ENCODE assay signal across 2 fruit fly cellular contexts in the genomic region with DNA sequence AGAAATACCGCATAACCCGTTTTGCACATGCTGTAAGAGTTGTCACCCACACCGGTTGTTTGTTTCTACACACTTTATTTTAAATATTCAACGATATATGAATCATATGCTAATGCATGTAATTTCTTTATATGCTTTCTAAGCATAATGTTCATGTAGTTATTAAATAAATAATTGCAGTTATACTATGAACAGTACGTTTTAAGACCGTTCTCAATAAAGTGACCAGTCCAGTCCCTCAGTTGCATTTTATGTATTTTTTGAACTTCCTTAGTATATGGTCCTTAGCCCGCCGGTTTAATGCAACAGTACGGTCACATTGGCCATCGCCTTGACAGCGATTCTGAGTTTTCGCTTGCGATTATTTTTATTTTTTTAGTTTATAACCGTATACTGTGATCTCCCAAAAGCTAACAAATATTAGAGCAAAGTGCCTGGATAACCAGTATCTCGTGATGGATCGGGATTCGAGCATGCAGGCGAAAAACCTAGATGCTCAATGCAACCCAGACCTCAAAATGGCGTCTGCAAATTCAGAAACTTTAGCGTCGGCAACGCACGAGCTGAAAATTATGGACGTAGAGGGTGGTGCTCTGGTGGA.
A peak's percentile ranks its signal among the peaks of the same experiment; 100 is the strongest.
TF ChIP-seq lines count a peak whose summit lies in the region.

Ravus (minus strand) TSS at position 1 of the 601 bp plus-strand sequence.

TF ChIP-seq in whole organism, embryonic, 481 proteins besides CTCF, POLR2A, EP300 and RAD21 (continued from another document and continues in another):
- TF ChIP-seq sisA (GFP tag; IDR thresholded peaks at IDR 0.05; lab: Robert Waterston, UW) (0 out of 2 replicates have a peak, but pooled peaks have one; percentile 35), ase (GFP tag; IDR thresholded peaks at IDR 0.05; lab: Robert Waterston, UW) (no peak), ara (GFP tag; IDR thresholded peaks at IDR 0.05; lab: Robert Waterston, UW) (no peak), sens-2 (GFP tag; IDR thresholded peaks at IDR 0.05; lab: Robert Waterston, UW) (no peak), CG10543 (GFP tag; optimal IDR thresholded peaks at IDR 0.05; lab: Kevin White, UChicago) (no peak), aop (GFP tag; IDR thresholded peaks at IDR 0.05; lab: Robert Waterston, UW) (no peak), Dref (GFP tag; IDR thresholded peaks at IDR 0.05; lab: Robert Waterston, UW) (no peak), Meics (GFP tag; optimal IDR thresholded peaks at IDR 0.05; lab: Kevin White, UChicago) (no peak), CG15696 (tag; optimal IDR thresholded peaks at IDR 0.05; lab: Kevin White, UChicago) (peak; percentile 32), shn (GFP tag; optimal IDR thresholded peaks at IDR 0.05; lab: Kevin White, UChicago) (peak; percentile 18), H15 (GFP tag; IDR thresholded peaks at IDR 0.05; lab: Robert Waterston, UW) (0 out of 3 replicates have a peak, but pooled peaks have one; percentile 2), CG1832 (GFP tag; optimal IDR thresholded peaks at IDR 0.05; lab: Kevin White, UChicago) (no peak), CG1233 (GFP tag; optimal IDR thresholded peaks at IDR 0.05; lab: Kevin White, UChicago) (no peak), gt (GFP tag; IDR thresholded peaks at IDR 0.05; lab: Robert Waterston, UW) (no peak), Med (GFP tag; lab: Kevin White, UChicago) (peak; percentile 87), Neu2 (GFP tag; optimal IDR thresholded peaks at IDR 0.05; lab: Kevin White, UChicago; ENCODE audit: borderline replicate concordance) (no peak), Side (GFP tag; optimal IDR thresholded peaks at IDR 0.05; lab: Kevin White, UChicago) (peak; percentile 23), sug (tag; optimal IDR thresholded peaks at IDR 0.05; lab: Kevin White, UChicago) (peak; percentile 73), ci (GFP tag; IDR thresholded peaks at IDR 0.05; lab: Robert Waterston, UW) (no peak), Mad (GFP tag; optimal IDR thresholded peaks at IDR 0.05; lab: Kevin White, UChicago) (no peak), HmgD (GFP tag; optimal IDR thresholded peaks at IDR 0.05; lab: Kevin White, UChicago) (peak; percentile 52), CG9727 (GFP tag; optimal IDR thresholded peaks at IDR 0.05; lab: Kevin White, UChicago) (peak; percentile 31), MESR4 (GFP tag; optimal IDR thresholded peaks at IDR 0.05; lab: Kevin White, UChicago) (peak; percentile 37), Sox100B (GFP tag; optimal IDR thresholded peaks at IDR 0.05; lab: Kevin White, UChicago) (no peak), Chrac-16 (GFP tag; optimal IDR thresholded peaks at IDR 0.05; lab: Kevin White, UChicago) (peak; percentile 47), jing (GFP tag; optimal IDR thresholded peaks at IDR 0.05; lab: Kevin White, UChicago) (no peak), Lim3 (GFP tag; IDR thresholded peaks at IDR 0.05; lab: Robert Waterston, UW) (no peak), Dp (GFP tag; optimal IDR thresholded peaks at IDR 0.05; lab: Kevin White, UChicago) (peak; percentile 68), dan (GFP tag; IDR thresholded peaks at IDR 0.05; lab: Robert Waterston, UW) (no peak), Sin3A (optimal IDR thresholded peaks at IDR 0.05; lab: Kevin White, UChicago) (peak; percentile 95), zfh2 (GFP tag; optimal IDR thresholded peaks at IDR 0.05; lab: Kevin White, UChicago) (peak; percentile 46), CG6854 (GFP tag; optimal IDR thresholded peaks at IDR 0.05; lab: Kevin White, UChicago) (no peak), NfI (GFP tag; optimal IDR thresholded peaks at IDR 0.05; lab: Kevin White, UChicago) (peak; percentile 34), otp (GFP tag; IDR thresholded peaks at IDR 0.05; lab: Robert Waterston, UW) (no peak), MTF-1 (GFP tag; optimal IDR thresholded peaks at IDR 0.05; lab: Kevin White, UChicago; ENCODE audit: borderline replicate concordance) (no peak), sens (GFP tag; lab: Kevin White, UChicago) (peak; percentile 89), sqz (GFP tag; optimal IDR thresholded peaks at IDR 0.05; lab: Kevin White, UChicago) (no peak), Fer1 (GFP tag; optimal IDR thresholded peaks at IDR 0.05; lab: Kevin White, UChicago) (peak; percentile 48), vvl (GFP tag; IDR thresholded peaks at IDR 0.05; lab: Robert Waterston, UW) (0 out of 2 replicates have a peak, but pooled peaks have one; percentile 19), CG14965 (GFP tag; optimal IDR thresholded peaks at IDR 0.05; lab: Kevin White, UChicago; ENCODE audit: borderline replicate concordance) (no peak), zen2 (GFP tag; IDR thresholded peaks at IDR 0.05; lab: Robert Waterston, UW; ENCODE audit: partially characterized antibody) (no peak), CG4820 (GFP tag; optimal IDR thresholded peaks at IDR 0.05; lab: Kevin White, UChicago) (peak; percentile 33), Dll (GFP tag; IDR thresholded peaks at IDR 0.05; lab: Robert Waterston, UW; ENCODE audit: partially characterized antibody) (no peak), B-H2 (GFP tag; optimal IDR thresholded peaks at IDR 0.05; lab: Kevin White, UChicago) (no peak), CG2129 (GFP tag; IDR thresholded peaks at IDR 0.05; lab: Robert Waterston, UW; ENCODE audit: partially characterized antibody) (no peak), CG7928 (GFP tag; optimal IDR thresholded peaks at IDR 0.05; lab: Kevin White, UChicago) (no peak), CG3838 (GFP tag; optimal IDR thresholded peaks at IDR 0.05; lab: Kevin White, UChicago) (no peak), hkb (optimal IDR thresholded peaks at IDR 0.05; lab: Kevin White, UChicago) (peak; percentile 71), hkb (GFP tag; IDR thresholded peaks at IDR 0.05; lab: Robert Waterston, UW) (no peak), CG8478 (optimal IDR thresholded peaks at IDR 0.05; lab: Kevin White, UChicago) (no peak), Hr78 (GFP tag; optimal IDR thresholded peaks at IDR 0.05; lab: Kevin White, UChicago) (no peak), CG7372 (GFP tag; IDR thresholded peaks at IDR 0.05; lab: Robert Waterston, UW) (peak; percentile 36; the same call in 1 of the 2 replicates), tx (GFP tag; optimal IDR thresholded peaks at IDR 0.05; lab: Kevin White, UChicago) (peak; percentile 38), fu2 (GFP tag; optimal IDR thresholded peaks at IDR 0.05; lab: Kevin White, UChicago) (peak; percentile 37), Hr51 (GFP tag; optimal IDR thresholded peaks at IDR 0.05; lab: Kevin White, UChicago) (peak in 1 of 2 experiments; percentile 19), CG6254 (GFP tag; optimal IDR thresholded peaks at IDR 0.05; lab: Kevin White, UChicago) (no peak), Pdp1 (GFP tag; optimal IDR thresholded peaks at IDR 0.05; lab: Kevin White, UChicago) (peak in 1 of 2 experiments; percentile 60), Taf1 (GFP tag; IDR thresholded peaks at IDR 0.05; lab: Robert Waterston, UW) (no peak), BtbVII (GFP tag; optimal IDR thresholded peaks at IDR 0.05; lab: Kevin White, UChicago) (no peak), Elba2 (GFP tag; optimal IDR thresholded peaks at IDR 0.05; lab: Kevin White, UChicago) (no peak), CG18011 (GFP tag; optimal IDR thresholded peaks at IDR 0.05; lab: Kevin White, UChicago) (no peak), bowl (GFP tag; IDR thresholded peaks at IDR 0.05; lab: Robert Waterston, UW) (no peak), CG11723 (GFP tag; optimal IDR thresholded peaks at IDR 0.05; lab: Kevin White, UChicago) (no peak)

TF ChIP-seq in whole organism, prepupa, 60 proteins besides CTCF, POLR2A, EP300 and RAD21 (continued from another document):
- TF ChIP-seq Lpt (GFP tag; optimal IDR thresholded peaks at IDR 0.05; lab: Kevin White, UChicago) (no peak), CG9139 (GFP tag; optimal IDR thresholded peaks at IDR 0.05; lab: Kevin White, UChicago) (no peak), Sox102F (GFP tag; optimal IDR thresholded peaks at IDR 0.05; lab: Kevin White, UChicago) (no peak), Sox15 (GFP tag; optimal IDR thresholded peaks at IDR 0.05; lab: Kevin White, UChicago) (peak; percentile 36), esn (GFP tag; optimal IDR thresholded peaks at IDR 0.05; lab: Kevin White, UChicago) (peak; percentile 61), CG6792 (GFP tag; optimal IDR thresholded peaks at IDR 0.05; lab: Kevin White, UChicago) (peak; percentile 15), svp (GFP tag; lab: Kevin White, UChicago) (peak; percentile 79), Hr4 (GFP tag; optimal IDR thresholded peaks at IDR 0.05; lab: Kevin White, UChicago) (no peak), Smox (GFP tag; optimal IDR thresholded peaks at IDR 0.05; lab: Kevin White, UChicago) (no peak), CG32006 (GFP tag; optimal IDR thresholded peaks at IDR 0.05; lab: Kevin White, UChicago) (no peak), CG15336 (GFP tag; IDR thresholded peaks at IDR 0.05; lab: Robert Waterston, UW) (no peak), Eip75B (GFP tag; optimal IDR thresholded peaks at IDR 0.05; lab: Kevin White, UChicago) (no peak), CG4318 (GFP tag; optimal IDR thresholded peaks at IDR 0.05; lab: Kevin White, UChicago) (no peak), Ets21C (GFP tag; optimal IDR thresholded peaks at IDR 0.05; lab: Kevin White, UChicago) (no peak), CG7368 (GFP tag; optimal IDR thresholded peaks at IDR 0.05; lab: Kevin White, UChicago) (peak; percentile 20), Eip78C (GFP tag; lab: Kevin White, UChicago) (peak; percentile 76), CG6808 (GFP tag; optimal IDR thresholded peaks at IDR 0.05; lab: Kevin White, UChicago) (no peak), CG11294 (GFP tag; IDR thresholded peaks at IDR 0.05; lab: Robert Waterston, UW) (no peak), CG34406 (GFP tag; optimal IDR thresholded peaks at IDR 0.05; lab: Kevin White, UChicago) (no peak), CG1621 (tag; optimal IDR thresholded peaks at IDR 0.05; lab: Kevin White, UChicago) (no peak), salr (GFP tag; optimal IDR thresholded peaks at IDR 0.05; lab: Kevin White, UChicago) (no peak), CG31627 (GFP tag; optimal IDR thresholded peaks at IDR 0.05; lab: Kevin White, UChicago) (peak; percentile 70), fkh (GFP tag; optimal IDR thresholded peaks at IDR 0.05; lab: Kevin White, UChicago) (no peak), dac (GFP tag; optimal IDR thresholded peaks at IDR 0.05; lab: Kevin White, UChicago) (no peak), fd85E (GFP tag; optimal IDR thresholded peaks at IDR 0.05; lab: Kevin White, UChicago) (no peak), acj6 (GFP tag; optimal IDR thresholded peaks at IDR 0.05; lab: Kevin White, UChicago) (no peak), CG3032 (tag; optimal IDR thresholded peaks at IDR 0.05; lab: Kevin White, UChicago) (peak; percentile 63), cyc (GFP tag; optimal IDR thresholded peaks at IDR 0.05; lab: Kevin White, UChicago) (peak; percentile 52), CG6854 (GFP tag; optimal IDR thresholded peaks at IDR 0.05; lab: Kevin White, UChicago) (no peak), Sox14 (GFP tag; optimal IDR thresholded peaks at IDR 0.05; lab: Kevin White, UChicago) (peak; percentile 69)
TF ChIP-seq in whole organism, prepupa: peak in this region for 14.
